Worm (Caenorhabditis elegans) whole organism, early embryonic: Measurements from ENCODE around the gene sre-49.

Experiments used
- B0310.2 ChIP-seq: sonication (generic microtip); optimal IDR thresholded peaks from 2 replicates; lab custom pipeline; 2016; ENCODE audit warnings: mild to moderate bottlenecking, missing genetic modification characterization, missing compliant biosample characterization
- F13C5.2 ChIP-seq: sonication (generic microtip); optimal IDR thresholded peaks from 2 replicates; lab custom pipeline; 2017; ENCODE audit warnings: mild to moderate bottlenecking, missing genetic modification characterization, inconsistent platforms, missing compliant biosample characterization
- aly-1 ChIP-seq: sonication (generic microtip); optimal IDR thresholded peaks from 2 replicates; lab custom pipeline; 2016; ENCODE audit warnings: missing genetic modification characterization, missing compliant biosample characterization
- ama-1 ChIP-seq: fragments of 150-350 bp; optimal IDR thresholded peaks from 2 replicates; lab custom pipeline; 2014
- ceh-13 ChIP-seq: fragments of 200-800 bp; sonication (Bioruptor generic); optimal IDR thresholded peaks from 2 replicates; lab custom pipeline; 2018; ENCODE audit warnings: mild to moderate bottlenecking, missing genetic modification characterization, missing compliant biosample characterization
- ceh-36 ChIP-seq: sonication (generic microtip); optimal IDR thresholded peaks from 2 replicates; lab custom pipeline; 2016; ENCODE audit warnings: missing genetic modification characterization, inconsistent platforms, missing compliant biosample characterization
- ets-7 ChIP-seq: sonication (generic microtip); optimal IDR thresholded peaks from 2 replicates; lab custom pipeline; 2016; ENCODE audit warnings: missing genotype, missing genetic modification characterization, missing compliant biosample characterization
- flt-1 ChIP-seq: fragments of 200-800 bp; sonication (Bioruptor generic); IDR thresholded peaks from 2 replicates; pipeline ENCODE4 v1.3.6; 2022; ENCODE audit warnings: missing genetic modification characterization, missing compliant biosample characterization
- hmbx-1 ChIP-seq: sonication (generic microtip); optimal IDR thresholded peaks from 2 replicates; lab custom pipeline; 2016; ENCODE audit warnings: mild to moderate bottlenecking, missing genetic modification characterization, missing compliant biosample characterization
- hmg-4 ChIP-seq: fragments of 200-800 bp; sonication (Bioruptor generic); optimal IDR thresholded peaks from 2 replicates; lab custom pipeline; 2018; ENCODE audit warnings: mild to moderate bottlenecking, missing genetic modification characterization, missing compliant biosample characterization
- hnd-1 ChIP-seq: sonication (generic microtip); optimal IDR thresholded peaks from 2 replicates; lab custom pipeline; 2016; ENCODE audit warnings: missing genetic modification characterization, missing compliant biosample characterization
- pes-1 ChIP-seq: fragments of 200-800 bp; sonication (Bioruptor generic); IDR thresholded peaks from 2 replicates; pipeline ENCODE4 v1.3.6; 2022; ENCODE audit warnings: missing genetic modification reagents, missing genetic modification characterization, missing compliant biosample characterization
- scrt-1 ChIP-seq: fragments of 200-800 bp; sonication (Bioruptor generic); IDR thresholded peaks from 2 replicates; pipeline ENCODE4 v1.3.6; 2022; ENCODE audit warnings: missing genetic modification characterization, missing compliant biosample characterization
- sea-1 ChIP-seq: fragments of 200-800 bp; sonication (Bioruptor generic); conservative IDR thresholded peaks from 2 replicates; pipeline ENCODE4 v1.3.6; 2022; ENCODE audit warnings: missing genetic modification characterization, missing compliant biosample characterization
- tbx-11 ChIP-seq: fragments of 200-800 bp; sonication (Bioruptor generic); IDR thresholded peaks from 2 replicates; pipeline ENCODE4 v1.3.6; 2022; ENCODE audit warnings: missing genetic modification characterization, missing compliant biosample characterization
- tbx-37 ChIP-seq: fragments of 200-800 bp; sonication (Bioruptor generic); conservative IDR thresholded peaks from 2 replicates; pipeline ENCODE4 v1.3.6; 2022; ENCODE audit warnings: missing genetic modification reagents, missing genetic modification characterization, missing compliant biosample characterization
- tra-4 ChIP-seq: sonication (generic microtip); optimal IDR thresholded peaks from 2 replicates; lab custom pipeline; 2017; ENCODE audit warnings: missing genetic modification characterization, missing compliant biosample characterization

The sre-49 gene

ce11 chrII:12301233-12301632 lies 17.4 kb upstream of the sre-49 start:
- TF ChIP-seq tbx-11 (GFP tag; lab: Robert Waterston, UW) (no peak), ceh-13 (GFP tag; lab: Kevin White, UChicago) (no peak), ama-1 (lab: Kevin White, UChicago) (no peak), pes-1 (no peak), hnd-1 (no peak), tra-4 (tag; lab: Kevin White, UChicago) (no peak), sea-1 (no peak), aly-1 (no peak), ceh-36 (tag; lab: Kevin White, UChicago) (no peak), hmbx-1 (tag; lab: Kevin White, UChicago) (no peak), F13C5.2 (no peak)

- TF ChIP-seq ets-7 (tag; lab: Kevin White, UChicago) = no peak
- no peak for TF ChIP-seq hmbx-1 (tag; lab: Kevin White, UChicago)
- TF ChIP-seq ceh-13 (GFP tag; lab: Kevin White, UChicago) = no peak
- TF ChIP-seq scrt-1 = no peak
- TF ChIP-seq aly-1 = no peak
- no peak for TF ChIP-seq tbx-37 (GFP tag; lab: Robert Waterston, UW)
- TF ChIP-seq flt-1 (GFP tag; lab: Robert Waterston, UW) = no peak
- no peak for TF ChIP-seq tra-4 (tag; lab: Kevin White, UChicago)
Observed at ce11 chrII:12302354-12302753, 16.3 kb upstream of the sre-49 start, which contains the start of gene C50E10.1. Gene C50E10.1 (minus strand): TSS chrII:12302454.

- TF ChIP-seq tbx-37 (GFP tag; lab: Robert Waterston, UW) (no peak), aly-1 (no peak), sea-1 (no peak), ceh-13 (GFP tag; lab: Kevin White, UChicago) (no peak), hnd-1 (no peak), ama-1 (lab: Kevin White, UChicago) (no peak), B0310.2 (tag; lab: Kevin White, UChicago) (no peak), F13C5.2 (no peak), tbx-11 (GFP tag; lab: Robert Waterston, UW) (no peak), scrt-1 (no peak), ets-7 (tag; lab: Kevin White, UChicago) (no peak), flt-1 (GFP tag; lab: Robert Waterston, UW) (no peak), pes-1 (no peak), ceh-36 (tag; lab: Kevin White, UChicago) (no peak)
Observed at ce11 chrII:12303142-12303541, 15.5 kb upstream of the sre-49 start, which contains the start of gene sre-50. Gene sre-50 (plus strand): TSS chrII:12303525.

ce11 chrII:12309614-12310013 lies 9.0 kb upstream of the sre-49 start, which contains the start of gene C50E10.2:
Gene C50E10.2 (minus strand): TSS chrII:12309714.
- no peak for TF ChIP-seq tra-4 (tag; lab: Kevin White, UChicago)
- no peak for TF ChIP-seq tbx-11 (GFP tag; lab: Robert Waterston, UW)
- TF ChIP-seq flt-1 (GFP tag; lab: Robert Waterston, UW) = no peak
- TF ChIP-seq aly-1 = no peak
- no peak for TF ChIP-seq F13C5.2
- TF ChIP-seq scrt-1 = no peak
- TF ChIP-seq ama-1 (lab: Kevin White, UChicago) = no peak
- no peak for TF ChIP-seq tbx-37 (GFP tag; lab: Robert Waterston, UW)
- TF ChIP-seq ceh-36 (tag; lab: Kevin White, UChicago) = no peak
- no peak for TF ChIP-seq hnd-1
- no peak for TF ChIP-seq sea-1
- TF ChIP-seq pes-1 = no peak
- no peak for TF ChIP-seq hmbx-1 (tag; lab: Kevin White, UChicago)
- no peak for TF ChIP-seq ceh-13 (GFP tag; lab: Kevin White, UChicago)
- TF ChIP-seq B0310.2 (tag; lab: Kevin White, UChicago) = no peak
- no peak for TF ChIP-seq ets-7 (tag; lab: Kevin White, UChicago)
- no peak for TF ChIP-seq hmg-4 (GFP tag; lab: Kevin White, UChicago)

- TF ChIP-seq ets-7 (tag; lab: Kevin White, UChicago) (no peak), F13C5.2 (no peak), flt-1 (GFP tag; lab: Robert Waterston, UW) (no peak), hmg-4 (GFP tag; lab: Kevin White, UChicago) (no peak), sea-1 (no peak), tra-4 (tag; lab: Kevin White, UChicago) (no peak), tbx-37 (GFP tag; lab: Robert Waterston, UW) (no peak), pes-1 (no peak), aly-1 (no peak)
Observed at ce11 chrII:12311560-12311959, 7.1 kb upstream of the sre-49 start, which contains the start of gene sre-51. Gene sre-51 (plus strand): TSS chrII:12311860.

ce11 chrII:12323305-12323704 lies 4.7 kb downstream of the sre-49 start, which contains the start of gene sre-53:
Gene sre-53 (minus strand): TSS chrII:12323405.
- no peak for TF ChIP-seq ets-7 (tag; lab: Kevin White, UChicago)

ce11 chrII:12324159-12324558 lies 5.5 kb downstream of the sre-49 start, which contains the start of gene sre-56:
Gene sre-56 (plus strand): TSS chrII:12324459.
- TF ChIP-seq scrt-1 (no peak), tbx-37 (GFP tag; lab: Robert Waterston, UW) (no peak), pes-1 (no peak), hnd-1 (no peak), sea-1 (no peak), ceh-36 (tag; lab: Kevin White, UChicago) (no peak), tbx-11 (GFP tag; lab: Robert Waterston, UW) (no peak), hmbx-1 (tag; lab: Kevin White, UChicago) (no peak), hmg-4 (GFP tag; lab: Kevin White, UChicago) (no peak), ama-1 (lab: Kevin White, UChicago) (no peak), aly-1 (no peak), B0310.2 (tag; lab: Kevin White, UChicago) (no peak), F13C5.2 (no peak), tra-4 (tag; lab: Kevin White, UChicago) (no peak)

ce11 chrII:12328994-12329393 lies 10.4 kb downstream of the sre-49 start, which contains the start of gene sre-55:
Gene sre-55 (plus strand): TSS chrII:12329294.
- TF ChIP-seq pes-1 (no peak), tbx-37 (GFP tag; lab: Robert Waterston, UW) (no peak), sea-1 (no peak), tbx-11 (GFP tag; lab: Robert Waterston, UW) (no peak), ets-7 (tag; lab: Kevin White, UChicago) (no peak), hnd-1 (no peak), ceh-13 (GFP tag; lab: Kevin White, UChicago) (no peak), ama-1 (lab: Kevin White, UChicago) (no peak), tra-4 (tag; lab: Kevin White, UChicago) (no peak), scrt-1 (no peak), ceh-36 (tag; lab: Kevin White, UChicago) (no peak), B0310.2 (tag; lab: Kevin White, UChicago) (no peak)
